Fruit fly (Drosophila melanogaster): ENCODE measurements around the gene CG12081.

DNA sequence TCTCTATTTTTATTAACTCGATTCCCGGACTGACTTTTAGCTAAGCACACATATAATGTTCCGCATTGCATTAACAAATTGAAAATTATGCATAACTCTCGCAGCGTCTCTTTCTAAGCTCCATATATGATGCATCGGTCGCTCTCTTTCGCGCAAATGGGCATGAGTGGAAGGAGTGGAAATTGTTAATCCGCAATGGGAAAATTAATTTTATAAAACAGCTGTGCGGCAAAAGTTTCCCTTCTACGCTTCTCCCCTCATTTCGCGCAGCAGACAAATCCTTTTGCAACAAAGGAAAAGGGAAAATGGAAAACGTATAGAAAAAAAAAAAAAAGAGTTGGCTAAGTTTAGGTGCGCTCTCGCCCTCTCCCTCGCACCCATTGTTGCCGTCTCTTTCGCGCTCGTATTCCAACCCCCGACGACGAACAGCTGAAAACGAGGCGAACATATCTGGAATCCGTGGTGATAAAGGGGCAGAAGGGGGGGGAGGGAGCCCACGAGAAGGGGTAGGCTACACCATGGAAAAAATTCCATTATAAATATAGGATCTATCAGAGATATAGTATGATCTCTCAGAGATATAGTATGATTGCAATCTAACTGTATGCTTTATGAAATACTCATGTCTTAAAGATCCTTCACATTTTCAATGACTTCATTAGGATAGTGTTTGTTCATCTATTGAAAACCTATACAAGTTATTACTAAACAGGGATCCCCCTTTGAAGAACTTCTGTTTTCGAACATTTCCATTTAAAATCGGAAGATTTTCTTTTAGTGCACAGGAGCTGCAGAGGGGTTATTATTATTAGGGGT, 47.7 kb downstream of the CG12081 start:
- TF ChIP-seq salr (GFP tag; optimal IDR thresholded peaks at IDR 0.05): no peak
- TF ChIP-seq eg (GFP tag; IDR thresholded peaks at IDR 0.05): no peak
- no peak for TF ChIP-seq CG16779 (tag; optimal IDR thresholded peaks at IDR 0.05)
- TF ChIP-seq Hr39 (GFP tag; optimal IDR thresholded peaks at IDR 0.05): no peak
- TF ChIP-seq CG10631 (GFP tag; optimal IDR thresholded peaks at IDR 0.05): no peak
- TF ChIP-seq CG9139 (GFP tag; optimal IDR thresholded peaks at IDR 0.05): no peak
- TF ChIP-seq fd59A (GFP tag; optimal IDR thresholded peaks at IDR 0.05): no peak

Data from whole organism, prepupa.